Fruit fly (Drosophila melanogaster) whole organism, embryonic: Measurements from ENCODE around the gene hog.

ENCODE experiments used
- Ada2b ChIP-seq: fragments of 200-800 bp; sonication (Bioruptor generic); IDR thresholded peaks from 2 replicates; pipeline ENCODE4 v1.3.6; 2022; ENCODE audit warnings: missing biosample characterization, missing genetic modification characterization
- Aef1 ChIP-seq: fragments of 200-800 bp; sonication (Bioruptor generic); IDR thresholded peaks from 3 replicates; pipeline ENCODE4 v1.3.6; 2022; ENCODE audit warnings: missing biosample characterization, missing genetic modification characterization
- Atf3 ChIP-seq: fragments of 200-800 bp; sonication (Bioruptor generic); optimal IDR thresholded peaks from 3 replicates; lab custom pipeline; 2016; ENCODE audit warnings: missing biosample characterization, missing genetic modification characterization
- BEAF-32 ChIP-seq: fragments of 200-800 bp; sonication (Bioruptor generic); optimal IDR thresholded peaks from 3 replicates; lab custom pipeline; 2017; ENCODE audit warnings: missing biosample characterization, missing genetic modification characterization, mild to moderate bottlenecking, moderate library complexity, missing genetic modification reagents
- Bdp1 ChIP-seq: fragments of 200-800 bp; sonication (Bioruptor generic); optimal IDR thresholded peaks from 3 replicates; lab custom pipeline; 2016; ENCODE audit warnings: missing biosample characterization, missing genetic modification characterization
- BtbVII ChIP-seq: fragments of 200-800 bp; sonication (Bioruptor generic); optimal IDR thresholded peaks from 3 replicates; lab custom pipeline; 2017; ENCODE audit warnings: missing biosample characterization, mild to moderate bottlenecking, missing genetic modification characterization
- CG13624 ChIP-seq: fragments of 200-800 bp; sonication (Bioruptor generic); optimal IDR thresholded peaks from 2 replicates; lab custom pipeline; 2016; ENCODE audit warnings: missing biosample characterization, missing genetic modification characterization
- CG15696 ChIP-seq: fragments of 200-800 bp; sonication (Bioruptor generic); optimal IDR thresholded peaks from 2 replicates; lab custom pipeline; 2019; ENCODE audit warnings: missing biosample characterization, mild to moderate bottlenecking, missing genetic modification characterization, moderate library complexity
- CG1603 ChIP-seq: fragments of 200-800 bp; sonication (Bioruptor generic); optimal IDR thresholded peaks from 2 replicates; lab custom pipeline; 2019; ENCODE audit warnings: missing biosample characterization, mild to moderate bottlenecking, missing genetic modification characterization, moderate library complexity
- CG17612 ChIP-seq: fragments of 200-800 bp; sonication (Bioruptor generic); IDR thresholded peaks from 2 replicates; pipeline ENCODE4 v1.3.6; 2022; ENCODE audit warnings: missing biosample characterization, missing genetic modification characterization
- CG18011 ChIP-seq: fragments of 200-800 bp; sonication (Bioruptor generic); optimal IDR thresholded peaks from 2 replicates; lab custom pipeline; 2017; ENCODE audit warnings: missing biosample characterization, missing genetic modification characterization, mild to moderate bottlenecking, moderate library complexity, missing genotype
- CG2202 ChIP-seq: fragments of 200-800 bp; sonication (Bioruptor generic); optimal IDR thresholded peaks from 2 replicates; lab custom pipeline; 2018; ENCODE audit warnings: missing biosample characterization, mild to moderate bottlenecking, missing genetic modification characterization
- CG3281 ChIP-seq: fragments of 200-800 bp; sonication (Bioruptor generic); optimal IDR thresholded peaks from 3 replicates; lab custom pipeline; 2017; ENCODE audit warnings: missing biosample characterization, mild to moderate bottlenecking, missing genetic modification characterization
- CG34422 ChIP-seq: fragments of 200-800 bp; sonication (Bioruptor generic); IDR thresholded peaks from 3 replicates; pipeline ENCODE4 v1.3.6; 2022; ENCODE audit warnings: missing biosample characterization, missing genetic modification characterization
- CG43689 ChIP-seq: fragments of 200-800 bp; sonication (Bioruptor generic); IDR thresholded peaks from 2 replicates; pipeline ENCODE4 v1.3.6; 2022; ENCODE audit warnings: missing biosample characterization, missing genetic modification characterization
- CG4424 ChIP-seq: fragments of 200-800 bp; sonication (Bioruptor generic); optimal IDR thresholded peaks from 3 replicates; lab custom pipeline; 2016; ENCODE audit warnings: missing biosample characterization, missing genetic modification characterization
- CG4707 ChIP-seq: fragments of 200-800 bp; sonication (Bioruptor generic); optimal IDR thresholded peaks from 2 replicates; lab custom pipeline; 2018; ENCODE audit warnings: missing biosample characterization, mild to moderate bottlenecking, missing genetic modification characterization, moderate library complexity
- CG7372 ChIP-seq: fragments of 200-800 bp; sonication (Bioruptor generic); IDR thresholded peaks from 2 replicates; pipeline ENCODE4 v1.3.6; 2022; ENCODE audit warnings: missing biosample characterization, missing genetic modification characterization
- CG7745 ChIP-seq: fragments of 200-800 bp; sonication (Bioruptor generic); optimal IDR thresholded peaks from 2 replicates; lab custom pipeline; 2018; ENCODE audit warnings: missing biosample characterization, mild to moderate bottlenecking, missing genetic modification characterization, moderate library complexity
- CG8281 ChIP-seq: fragments of 200-800 bp; sonication (Bioruptor generic); optimal IDR thresholded peaks from 2 replicates; lab custom pipeline; 2018; ENCODE audit warnings: missing biosample characterization, mild to moderate bottlenecking, missing genetic modification characterization, moderate library complexity
- CG8765 ChIP-seq: fragments of 200-800 bp; sonication (Bioruptor generic); IDR thresholded peaks from 2 replicates; pipeline ENCODE4 v1.3.6; 2022; ENCODE audit warnings: missing biosample characterization, missing genetic modification characterization
- Chrac-16 ChIP-seq: fragments of 200-800 bp; sonication (Bioruptor generic); optimal IDR thresholded peaks from 3 replicates; lab custom pipeline; 2016; ENCODE audit warnings: missing biosample characterization, missing genetic modification characterization
- Dek ChIP-seq: fragments of 200-800 bp; sonication (Bioruptor generic); optimal IDR thresholded peaks from 3 replicates; lab custom pipeline; 2019; ENCODE audit warnings: missing biosample characterization, mild to moderate bottlenecking, missing genetic modification characterization, moderate library complexity
- E2f1 ChIP-seq: fragments of 200-800 bp; sonication (Bioruptor generic); IDR thresholded peaks from 2 replicates; pipeline ENCODE4 v1.3.6; 2022; ENCODE audit warnings: missing biosample characterization, missing genetic modification characterization
- ERR ChIP-seq: fragments of 200-800 bp; sonication (Bioruptor generic); optimal IDR thresholded peaks from 2 replicates; lab custom pipeline; 2016; ENCODE audit warnings: missing biosample characterization, missing genetic modification characterization
- Hr51 ChIP-seq, 2 experiments: fragments of 200-800 bp; sonication (Bioruptor generic); optimal IDR thresholded peaks; 2 replicates in 1 of 2; 3 replicates in 1 of 2; lab custom pipeline; 2016 to 2018; ENCODE audit warnings: missing biosample characterization in 2 of 2, missing genetic modification characterization in 2 of 2, mild to moderate bottlenecking in 1 of 2, moderate library complexity in 1 of 2
- NK7.1 ChIP-seq: fragments of 200-800 bp; sonication (Bioruptor generic); optimal IDR thresholded peaks from 3 replicates; lab custom pipeline; 2016; ENCODE audit warnings: missing biosample characterization, missing genetic modification characterization
- Nf-YC ChIP-seq: fragments of 200-800 bp; optimal IDR thresholded peaks from 3 replicates; lab custom pipeline; 2019; ENCODE audit warnings: missing biosample characterization, mild to moderate bottlenecking, missing genetic modification characterization, moderate library complexity
- PHDP ChIP-seq: fragments of 200-800 bp; sonication (Bioruptor generic); optimal IDR thresholded peaks from 3 replicates; lab custom pipeline; 2018; ENCODE audit warnings: missing biosample characterization, mild to moderate bottlenecking, missing genetic modification characterization, moderate library complexity
- Rx ChIP-seq: fragments of 200-800 bp; sonication (Bioruptor generic); IDR thresholded peaks from 2 replicates; pipeline ENCODE4 v1.3.6; 2022; ENCODE audit warnings: missing biosample characterization, missing genetic modification characterization
- TFAM ChIP-seq: fragments of 200-800 bp; sonication (Bioruptor generic); optimal IDR thresholded peaks from 2 replicates; lab custom pipeline; 2017; ENCODE audit warnings: missing biosample characterization, missing genetic modification characterization, inconsistent platforms
- ab ChIP-seq: fragments of 200-800 bp; sonication (Bioruptor generic); optimal IDR thresholded peaks from 2 replicates; lab custom pipeline; 2016; ENCODE audit warnings: missing biosample characterization, missing genetic modification characterization
- br ChIP-seq: fragments of >200 bp; optimal IDR thresholded peaks from 2 replicates; lab custom pipeline; 2017
- bsh ChIP-seq, 2 experiments: fragments of 200-800 bp; sonication (Bioruptor generic); optimal IDR thresholded peaks; 2 replicates each; lab custom pipeline; 2017 to 2018; ENCODE audit warnings: mild to moderate bottlenecking in 2 of 2, missing biosample characterization in 2 of 2, missing genetic modification characterization in 2 of 2, moderate library complexity in 1 of 2
- crol ChIP-seq: fragments of 200-800 bp; sonication (Bioruptor generic); IDR thresholded peaks from 2 replicates; pipeline ENCODE4 v1.3.6; 2022; ENCODE audit warnings: missing biosample characterization, missing genetic modification characterization
- danr ChIP-seq: fragments of 200-800 bp; sonication (Bioruptor generic); IDR thresholded peaks from 2 replicates; pipeline ENCODE4 v1.3.6; 2022; ENCODE audit warnings: missing biosample characterization, missing genetic modification characterization
- dimm ChIP-seq: fragments of 200-800 bp; sonication (Bioruptor generic); IDR thresholded peaks from 2 replicates; pipeline ENCODE4 v1.3.6; 2022; ENCODE audit warnings: missing biosample characterization, missing genetic modification characterization
- disco-r ChIP-seq: fragments of 200-800 bp; sonication (Bioruptor generic); optimal IDR thresholded peaks from 2 replicates; lab custom pipeline; 2016; ENCODE audit warnings: missing biosample characterization, missing genetic modification characterization
- dysf ChIP-seq: fragments of 200-800 bp; sonication (Bioruptor generic); IDR thresholded peaks from 3 replicates; pipeline ENCODE4 v1.3.6; 2022; ENCODE audit warnings: missing biosample characterization, missing genetic modification characterization
- emc ChIP-seq: fragments of 200-800 bp; sonication (Bioruptor generic); optimal IDR thresholded peaks from 2 replicates; lab custom pipeline; 2016; ENCODE audit warnings: missing biosample characterization, missing genetic modification characterization
- fd3F ChIP-seq: fragments of 200-800 bp; sonication (Bioruptor generic); optimal IDR thresholded peaks from 2 replicates; lab custom pipeline; 2018; ENCODE audit warnings: missing biosample characterization, mild to moderate bottlenecking, missing genetic modification characterization, moderate library complexity
- fd96Cb ChIP-seq: fragments of 200-800 bp; sonication (Bioruptor generic); optimal IDR thresholded peaks from 2 replicates; lab custom pipeline; 2018; ENCODE audit warnings: missing biosample characterization, mild to moderate bottlenecking, missing genetic modification characterization, moderate library complexity
- jumu ChIP-seq: fragments of 200-800 bp; sonication (Bioruptor generic); optimal IDR thresholded peaks from 3 replicates; lab custom pipeline; 2016; ENCODE audit warnings: missing biosample characterization, missing genetic modification characterization
- klu ChIP-seq: fragments of 200-800 bp; sonication (Bioruptor generic); IDR thresholded peaks from 2 replicates; pipeline ENCODE4 v1.3.6; 2022; ENCODE audit warnings: missing biosample characterization, missing genetic modification characterization
- lola ChIP-seq, 3 experiments: fragments of >200 bp in 2 of 3; fragments of 200-800 bp in 1 of 3; sonication (Bioruptor generic) in 1 of 3; optimal IDR thresholded peaks; 2 replicates each; lab custom pipeline; 2017 to 2019; ENCODE audit warnings: missing biosample characterization in 3 of 3, missing genetic modification characterization in 3 of 3, mild to moderate bottlenecking in 1 of 3, moderate library complexity in 1 of 3
- nerfin-2 ChIP-seq: fragments of 200-800 bp; sonication (Bioruptor generic); IDR thresholded peaks from 2 replicates; pipeline ENCODE4 v1.3.6; 2022; ENCODE audit warnings: missing biosample characterization, missing genetic modification characterization; ENCODE audit not compliant: partially characterized antibody
- pita ChIP-seq: fragments of 200-800 bp; sonication (Bioruptor generic); optimal IDR thresholded peaks from 2 replicates; lab custom pipeline; 2017; ENCODE audit warnings: missing biosample characterization, mild to moderate bottlenecking, missing genetic modification characterization
- prd ChIP-seq, 3 experiments: fragments of >200 bp in 2 of 3; fragments of 200-800 bp in 1 of 3; sonication (Bioruptor generic) in 1 of 3; optimal IDR thresholded peaks in 2 of 3; IDR thresholded peaks in 1 of 3; 2 replicates in 2 of 3; 3 replicates in 1 of 3; pipeline versions ENCODE4 v1.3.6 to Lab custom; 2017 to 2022; ENCODE audit warnings: missing biosample characterization in 1 of 3, missing genetic modification characterization in 1 of 3
- pzg ChIP-seq: fragments of 200-800 bp; sonication (Bioruptor generic); optimal IDR thresholded peaks from 3 replicates; lab custom pipeline; 2018; ENCODE audit warnings: missing biosample characterization, mild to moderate bottlenecking, missing genetic modification characterization, moderate library complexity
- sisA ChIP-seq: fragments of 200-800 bp; sonication (Bioruptor generic); IDR thresholded peaks from 2 replicates; pipeline ENCODE4 v1.3.6; 2022; ENCODE audit warnings: missing biosample characterization, missing genetic modification characterization
- vnd ChIP-seq: fragments of 200-800 bp; sonication (Bioruptor generic); IDR thresholded peaks from 3 replicates; pipeline ENCODE4 v1.3.6; 2022; ENCODE audit warnings: missing biosample characterization, missing genetic modification characterization; ENCODE audit not compliant: partially characterized antibody

Gene hog

DNA sequence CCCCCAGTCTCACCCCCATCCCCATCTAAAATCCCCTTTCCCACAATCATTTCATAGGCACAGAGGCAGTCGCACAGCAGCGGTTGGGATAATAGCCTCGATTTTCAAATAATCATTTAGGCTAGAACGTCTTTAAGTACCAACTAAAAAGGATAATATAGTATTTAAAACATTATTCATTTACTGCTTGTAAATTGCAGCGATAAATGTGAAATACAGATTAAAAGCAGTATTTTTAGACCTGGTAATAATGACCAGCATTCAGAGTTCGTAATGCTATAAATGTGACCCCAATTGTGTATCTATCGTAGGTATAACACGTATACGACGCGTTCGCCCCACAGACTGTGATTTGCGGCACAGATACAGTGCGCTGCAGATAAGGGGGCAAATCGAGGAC is 8.8 kb upstream of the hog start (continued):
- TF ChIP-seq CG4707 (GFP tag; lab: Kevin White, UChicago) (no peak), CG34422 (GFP tag; lab: Robert Waterston, UW) (no peak), ERR (GFP tag; lab: Kevin White, UChicago) (no peak), TFAM (GFP tag; lab: Kevin White, UChicago) (no peak), dimm (GFP tag; lab: Robert Waterston, UW) (no peak), E2f1 (GFP tag; lab: Robert Waterston, UW) (no peak), jumu (GFP tag; lab: Kevin White, UChicago) (no peak), dysf (GFP tag; lab: Robert Waterston, UW) (peak; percentile 67), crol (GFP tag; lab: Robert Waterston, UW) (no peak), CG43689 (GFP tag; lab: Robert Waterston, UW) (no peak), CG15696 (tag; lab: Kevin White, UChicago) (no peak), BtbVII (GFP tag; lab: Kevin White, UChicago) (no peak), CG4424 (peak; percentile 40), Atf3 (GFP tag; lab: Kevin White, UChicago) (no peak), bsh (GFP tag; optimal IDR thresholded peaks at IDR 0.05; lab: Kevin White, UChicago) (peak in 1 of 2 experiments; percentile 54), disco-r (GFP tag; lab: Kevin White, UChicago) (no peak), ab (no peak), CG8765 (GFP tag; lab: Robert Waterston, UW) (no peak), PHDP (tag; lab: Kevin White, UChicago) (peak; percentile 62), Rx (peak; percentile 27; the same call in 1 of the 2 replicates), CG2202 (tag; lab: Kevin White, UChicago) (no peak), CG3281 (GFP tag; lab: Kevin White, UChicago) (peak; percentile 36), fd96Cb (tag; lab: Kevin White, UChicago) (peak; percentile 37), nerfin-2 (GFP tag; lab: Robert Waterston, UW) (no peak), Dek (tag; lab: Kevin White, UChicago) (no peak), CG18011 (GFP tag; lab: Kevin White, UChicago) (no peak), Aef1 (GFP tag; lab: Robert Waterston, UW) (no peak), Chrac-16 (GFP tag; lab: Kevin White, UChicago) (no peak), CG7745 (tag; lab: Kevin White, UChicago) (no peak), pzg (GFP tag; lab: Kevin White, UChicago) (no peak), fd3F (GFP tag; lab: Kevin White, UChicago) (no peak), vnd (GFP tag; lab: Robert Waterston, UW) (no peak), CG8281 (tag; lab: Kevin White, UChicago) (no peak), Ada2b (0 out of 2 replicates have a peak, but pooled peaks have one; percentile 7), BEAF-32 (GFP tag; lab: Kevin White, UChicago) (no peak), CG7372 (GFP tag; lab: Robert Waterston, UW) (peak; percentile 65), Hr51 (GFP tag; optimal IDR thresholded peaks at IDR 0.05; lab: Kevin White, UChicago) (peak in 1 of 2 experiments; percentile 67), emc (GFP tag; lab: Kevin White, UChicago) (no peak), br (lab: Kevin White, UChicago) (no peak), NK7.1 (GFP tag; lab: Kevin White, UChicago) (no peak), klu (GFP tag; lab: Robert Waterston, UW) (0 out of 2 replicates have a peak, but pooled peaks have one; percentile 15), Nf-YC (tag; lab: Kevin White, UChicago) (peak; percentile 15), Bdp1 (GFP tag; lab: Kevin White, UChicago) (no peak), CG13624 (no peak), CG1603 (tag; lab: Kevin White, UChicago) (peak; percentile 55), CG17612 (GFP tag; lab: Robert Waterston, UW) (no peak), sisA (GFP tag; lab: Robert Waterston, UW) (no peak; the same call in 1 of the 2 replicates), danr (GFP tag; lab: Robert Waterston, UW) (no peak), pita (GFP tag; lab: Kevin White, UChicago) (no peak), prd (optimal IDR thresholded peaks at IDR 0.05; lab: Kevin White, UChicago) (no peak), prd (GFP tag; IDR thresholded peaks at IDR 0.05; lab: Robert Waterston, UW) (peak; percentile 29; the same call in 1 of the 3 replicates), lola (GFP tag; optimal IDR thresholded peaks at IDR 0.05; lab: Kevin White, UChicago) (no peak)
